Worm (Caenorhabditis elegans) whole organism, mixed stage, embryonic: ENCODE results near the gene W06G6.15.

Experiments
- M03D4.4 ChIP-seq: sonication (generic microtip); optimal IDR thresholded peaks from 2 replicates; lab custom pipeline; 2017; ENCODE audit warnings: mild to moderate bottlenecking, missing genetic modification characterization, missing compliant biosample characterization
- bed-3 ChIP-seq: fragments of 200-800 bp; sonication (Bioruptor generic); optimal IDR thresholded peaks from 3 replicates; lab custom pipeline; 2018; ENCODE audit warnings: mild to moderate bottlenecking, missing genetic modification characterization, moderate library complexity, missing compliant biosample characterization
- blmp-1 ChIP-seq: fragments of 150-350 bp; optimal IDR thresholded peaks from 2 replicates; lab custom pipeline; 2014; ENCODE audit warnings: missing biosample characterization, missing genetic modification characterization
- ceh-39 ChIP-seq: fragments of 150-350 bp; optimal IDR thresholded peaks from 2 replicates; lab custom pipeline; 2014; ENCODE audit warnings: missing biosample characterization, missing genetic modification characterization
- ceh-43 ChIP-seq: fragments of 200-800 bp; sonication (Bioruptor generic); optimal IDR thresholded peaks from 2 replicates; lab custom pipeline; 2018; ENCODE audit warnings: mild to moderate bottlenecking, missing genetic modification characterization, moderate library complexity, missing compliant biosample characterization
- ceh-83 ChIP-seq: fragments of 200-800 bp; sonication (Bioruptor generic); optimal IDR thresholded peaks from 2 replicates; lab custom pipeline; 2018; ENCODE audit warnings: mild to moderate bottlenecking, missing genetic modification characterization, missing compliant biosample characterization
- ces-1 ChIP-seq: fragments of 150-350 bp; optimal IDR thresholded peaks from 2 replicates; lab custom pipeline; 2014; ENCODE audit warnings: missing biosample characterization, missing genetic modification reagents, missing genetic modification characterization
- cnd-1 ChIP-seq: fragments of 200-800 bp; sonication (Bioruptor generic); optimal IDR thresholded peaks from 2 replicates; lab custom pipeline; 2018; ENCODE audit warnings: mild to moderate bottlenecking, missing genetic modification characterization, missing compliant biosample characterization
- drap-1 ChIP-seq: fragments of 200-800 bp; sonication (Bioruptor generic); optimal IDR thresholded peaks from 3 replicates; lab custom pipeline; 2018; ENCODE audit warnings: mild to moderate bottlenecking, missing genetic modification characterization, missing compliant biosample characterization
- elt-1 ChIP-seq: sonication (generic microtip); optimal IDR thresholded peaks from 2 replicates; lab custom pipeline; 2017; ENCODE audit warnings: missing genetic modification characterization, mild to moderate bottlenecking, missing compliant biosample characterization, antibody characterized with exemption, moderate library complexity, borderline replicate concordance; ENCODE audit not compliant: insufficient read depth
- elt-3 ChIP-seq: fragments of 150-350 bp; optimal IDR thresholded peaks from 2 replicates; lab custom pipeline; 2014; ENCODE audit warnings: missing biosample characterization, missing genetic modification characterization
- flh-1 ChIP-seq: fragments of 200-800 bp; sonication (Bioruptor generic); optimal IDR thresholded peaks from 2 replicates; lab custom pipeline; 2018; ENCODE audit warnings: mild to moderate bottlenecking, missing genetic modification characterization, moderate library complexity, missing compliant biosample characterization
- ham-2 ChIP-seq: fragments of 200-800 bp; sonication (Bioruptor generic); optimal IDR thresholded peaks from 2 replicates; lab custom pipeline; 2018; ENCODE audit warnings: mild to moderate bottlenecking, missing genetic modification characterization, missing compliant biosample characterization
- hlh-1 ChIP-seq: fragments of 150-350 bp; optimal IDR thresholded peaks from 2 replicates; lab custom pipeline; 2014; ENCODE audit warnings: missing biosample characterization, missing genetic modification reagents, missing genetic modification characterization
- lin-13 ChIP-seq: fragments of 150-350 bp; optimal IDR thresholded peaks from 2 replicates; lab custom pipeline; 2014; ENCODE audit warnings: missing biosample characterization, missing genetic modification characterization
- lin-32 ChIP-seq: fragments of 200-800 bp; sonication (Bioruptor generic); optimal IDR thresholded peaks from 2 replicates; lab custom pipeline; 2018; ENCODE audit warnings: mild to moderate bottlenecking, missing genetic modification characterization, missing compliant biosample characterization
- lsy-2 ChIP-seq: fragments of 150-350 bp; optimal IDR thresholded peaks from 2 replicates; lab custom pipeline; 2014; ENCODE audit warnings: missing biosample characterization, missing genetic modification characterization
- mab-5 ChIP-seq: fragments of 150-350 bp; optimal IDR thresholded peaks from 2 replicates; lab custom pipeline; 2014; ENCODE audit warnings: missing biosample characterization, missing genetic modification characterization
- mep-1 ChIP-seq: fragments of 150-350 bp; optimal IDR thresholded peaks from 2 replicates; lab custom pipeline; 2017; ENCODE audit warnings: missing biosample characterization, missing genetic modification reagents, missing genetic modification characterization, inconsistent platforms
- nhr-12 ChIP-seq: fragments of 150-350 bp; optimal IDR thresholded peaks from 2 replicates; lab custom pipeline; 2014; ENCODE audit warnings: missing biosample characterization, missing genetic modification characterization
- nhr-2 ChIP-seq: fragments of 150-350 bp; optimal IDR thresholded peaks from 2 replicates; lab custom pipeline; 2014; ENCODE audit warnings: missing biosample characterization, missing genetic modification characterization
- nhr-237 ChIP-seq: fragments of 150-350 bp; optimal IDR thresholded peaks from 2 replicates; lab custom pipeline; 2014; ENCODE audit warnings: missing biosample characterization, missing genetic modification characterization
- nhr-28 ChIP-seq: fragments of 150-350 bp; optimal IDR thresholded peaks from 2 replicates; lab custom pipeline; 2014; ENCODE audit warnings: missing biosample characterization, missing genetic modification characterization
- nhr-76 ChIP-seq: sonication (generic microtip); optimal IDR thresholded peaks from 2 replicates; lab custom pipeline; 2017; ENCODE audit warnings: missing biosample characterization, missing genetic modification characterization
- sem-2 ChIP-seq: fragments of 200-800 bp; sonication (Bioruptor generic); optimal IDR thresholded peaks from 2 replicates; lab custom pipeline; 2018; ENCODE audit warnings: mild to moderate bottlenecking, missing genetic modification characterization, missing compliant biosample characterization
- snpc-4 ChIP-seq: fragments of 150-350 bp; optimal IDR thresholded peaks from 2 replicates; lab custom pipeline; 2014; ENCODE audit warnings: missing biosample characterization, missing genetic modification characterization
- sptf-1 ChIP-seq: sonication (generic microtip); optimal IDR thresholded peaks from 2 replicates; lab custom pipeline; 2017; ENCODE audit warnings: mild to moderate bottlenecking, missing genetic modification characterization, moderate library complexity, missing compliant biosample characterization
- unc-120 ChIP-seq: sonication (generic microtip); optimal IDR thresholded peaks from 2 replicates; lab custom pipeline; 2017; ENCODE audit warnings: missing genetic modification characterization, missing compliant biosample characterization; ENCODE audit not compliant: poor library complexity, severe bottlenecking
- unc-39 ChIP-seq: fragments of 150-350 bp; optimal IDR thresholded peaks from 2 replicates; lab custom pipeline; 2014; ENCODE audit warnings: missing biosample characterization, missing genetic modification characterization
- unc-62 ChIP-seq: fragments of 150-350 bp; optimal IDR thresholded peaks from 2 replicates; lab custom pipeline; 2014; ENCODE audit warnings: missing biosample characterization, missing genetic modification reagents, missing genetic modification characterization
- zip-8 ChIP-seq: fragments of 150-350 bp; optimal IDR thresholded peaks from 2 replicates; lab custom pipeline; 2014; ENCODE audit warnings: missing biosample characterization, missing genetic modification characterization
- ztf-11 ChIP-seq: fragments of 150-350 bp; optimal IDR thresholded peaks from 2 replicates; lab custom pipeline; 2014; ENCODE audit warnings: missing biosample characterization, missing genetic modification characterization

The W06G6.15 gene

DNA sequence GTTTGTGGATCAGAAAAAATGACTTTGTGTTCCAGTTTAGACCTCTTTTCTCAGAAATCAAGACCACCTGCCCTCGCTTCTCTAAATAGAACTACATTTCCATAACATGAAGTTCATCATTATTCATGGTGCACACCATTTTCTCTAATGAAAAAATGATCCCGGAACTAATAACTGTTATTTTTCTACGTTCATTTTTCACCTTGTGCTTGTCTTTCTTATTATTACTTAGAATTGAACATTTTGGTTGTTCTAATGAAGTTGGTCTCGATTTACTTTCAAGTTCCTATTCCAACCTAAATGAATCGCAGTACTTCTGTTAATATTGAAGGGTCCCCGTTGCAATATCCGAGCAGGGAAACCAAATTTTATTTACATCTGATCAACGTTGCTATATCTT is 28.5 kb downstream of the W06G6.15 start, which contains the start of gene srw-36:
Gene srw-36, plus strand, starts transcription at position 301 of the 400 bp plus-strand sequence.
- TF ChIP-seq blmp-1 (no peak), M03D4.4 (tag; lab: Kevin White, UChicago) (no peak)

ce11 chrV:16683359-16683758 is 29.0 kb downstream of the W06G6.15 start:
- TF ChIP-seq lin-13 (tag; lab: Kevin White, UChicago) (no peak), ceh-43 (GFP tag; lab: Kevin White, UChicago) (no peak), sptf-1 (tag; lab: Kevin White, UChicago) (no peak), sem-2 (GFP tag; lab: Kevin White, UChicago) (no peak), unc-120 (no peak), zip-8 (no peak), ham-2 (GFP tag; lab: Kevin White, UChicago) (no peak), blmp-1 (no peak), lsy-2 (tag; lab: Kevin White, UChicago) (no peak), cnd-1 (tag; lab: Kevin White, UChicago) (no peak), ztf-11 (no peak), elt-1 (tag; lab: Kevin White, UChicago) (no peak), drap-1 (GFP tag; lab: Kevin White, UChicago) (no peak)

DNA sequence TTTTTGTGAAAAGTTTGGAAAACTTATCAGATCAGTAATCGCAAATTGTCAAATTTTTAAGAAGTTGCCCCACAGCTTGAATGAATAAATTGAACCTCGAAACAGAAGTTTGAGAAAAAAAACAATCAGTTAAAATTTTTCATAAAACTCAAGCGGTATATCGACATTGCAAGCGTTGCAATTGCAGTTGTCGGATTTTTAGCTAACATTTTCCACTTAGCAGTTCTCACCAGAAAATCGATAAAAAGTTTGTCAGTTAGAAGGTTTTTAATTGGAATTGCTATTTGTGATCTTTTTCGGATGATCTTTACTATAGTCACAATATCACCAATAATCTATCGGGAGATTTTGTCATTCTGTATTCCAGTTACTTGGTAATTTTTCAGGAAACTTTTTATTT is 31.4 kb downstream of the W06G6.15 start, which contains the start of gene srw-43:
Gene srw-43, plus strand, starts transcription at position 301 of the 400 bp plus-strand sequence.
- TF ChIP-seq lsy-2 (tag; lab: Kevin White, UChicago) = no peak
- TF ChIP-seq unc-62 (GFP tag; lab: Kevin White, UChicago) = no peak
- no peak for TF ChIP-seq ces-1 (GFP tag; lab: Kevin White, UChicago)
- TF ChIP-seq elt-1 (tag; lab: Kevin White, UChicago) = no peak
- no peak for TF ChIP-seq unc-39 (tag; lab: Kevin White, UChicago)
- no peak for TF ChIP-seq nhr-2
- TF ChIP-seq flh-1 (GFP tag; lab: Kevin White, UChicago) = no peak
- TF ChIP-seq nhr-237 (tag; lab: Kevin White, UChicago) = no peak
- no peak for TF ChIP-seq nhr-12 (tag; lab: Kevin White, UChicago)
- TF ChIP-seq lin-32 (GFP tag; lab: Kevin White, UChicago) = no peak
- no peak for TF ChIP-seq nhr-76 (tag; lab: Kevin White, UChicago)
- no peak for TF ChIP-seq hlh-1 (tag; lab: Kevin White, UChicago)
- TF ChIP-seq mep-1 (tag; lab: Kevin White, UChicago) = no peak
- TF ChIP-seq mab-5 = no peak

DNA sequence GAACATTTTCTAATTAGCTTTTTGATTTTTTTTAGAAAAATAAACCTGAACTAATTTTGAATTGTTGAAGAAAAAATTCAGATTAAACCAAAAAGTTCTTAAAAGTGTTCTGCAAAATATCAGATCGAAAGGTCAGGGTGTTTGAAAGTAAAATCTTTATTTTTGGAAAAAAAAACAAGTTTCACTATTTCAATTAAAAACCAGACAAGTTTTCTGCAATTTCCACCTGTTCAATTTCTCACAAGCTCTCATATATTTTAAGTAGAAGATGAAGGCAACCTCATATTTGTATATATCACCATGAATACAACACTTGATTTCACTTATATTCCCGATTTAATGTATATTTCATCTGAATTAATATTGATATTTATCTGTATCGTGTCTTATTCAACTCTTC is 32.9 kb downstream of the W06G6.15 start, which contains the start of gene srz-102:
Gene srz-102, plus strand, starts transcription at position 301 of the 400 bp plus-strand sequence.
- TF ChIP-seq zip-8 = no peak
- TF ChIP-seq ceh-43 (GFP tag; lab: Kevin White, UChicago) = no peak
- no peak for TF ChIP-seq nhr-76 (tag; lab: Kevin White, UChicago)
- TF ChIP-seq lsy-2 (tag; lab: Kevin White, UChicago) = no peak
- no peak for TF ChIP-seq ceh-83 (GFP tag; lab: Kevin White, UChicago)
- no peak for TF ChIP-seq cnd-1 (tag; lab: Kevin White, UChicago)
- TF ChIP-seq bed-3 = no peak
- TF ChIP-seq ceh-39 = no peak
- no peak for TF ChIP-seq unc-39 (tag; lab: Kevin White, UChicago)
- TF ChIP-seq elt-3 (tag; lab: Kevin White, UChicago) = no peak
- no peak for TF ChIP-seq ham-2 (GFP tag; lab: Kevin White, UChicago)
- no peak for TF ChIP-seq ces-1 (GFP tag; lab: Kevin White, UChicago)
- TF ChIP-seq nhr-2 = no peak
- no peak for TF ChIP-seq elt-1 (tag; lab: Kevin White, UChicago)
- no peak for TF ChIP-seq unc-120
- TF ChIP-seq sem-2 (GFP tag; lab: Kevin White, UChicago) = no peak

ce11 chrV:16692988-16693387 is 38.6 kb downstream of the W06G6.15 start:
- TF ChIP-seq ceh-39 (no peak), zip-8 (no peak), nhr-12 (tag; lab: Kevin White, UChicago) (no peak), ceh-83 (GFP tag; lab: Kevin White, UChicago) (no peak), unc-120 (no peak), lin-32 (GFP tag; lab: Kevin White, UChicago) (no peak), ces-1 (GFP tag; lab: Kevin White, UChicago) (no peak), ceh-43 (GFP tag; lab: Kevin White, UChicago) (no peak), snpc-4 (tag; lab: Kevin White, UChicago) (no peak), ham-2 (GFP tag; lab: Kevin White, UChicago) (no peak), M03D4.4 (tag; lab: Kevin White, UChicago) (no peak), ztf-11 (no peak), mab-5 (no peak), nhr-76 (tag; lab: Kevin White, UChicago) (no peak), flh-1 (GFP tag; lab: Kevin White, UChicago) (no peak), nhr-28 (no peak), blmp-1 (no peak), elt-3 (tag; lab: Kevin White, UChicago) (no peak), mep-1 (tag; lab: Kevin White, UChicago) (no peak), sptf-1 (tag; lab: Kevin White, UChicago) (no peak)
